Worm (Caenorhabditis elegans) whole organism, L4 larva: ENCODE results near the gene T16A1.2.

ENCODE experiments used
- F44E2.7 ChIP-seq: fragments of 200-800 bp; sonication (Bioruptor generic); IDR thresholded peaks from 2 replicates; pipeline ENCODE4 v2.1.2; 2022; ENCODE audit warnings: missing genetic modification characterization, missing compliant biosample characterization
- F49E8.2 ChIP-seq: sonication (generic microtip); optimal IDR thresholded peaks from 2 replicates; lab custom pipeline; 2016; ENCODE audit warnings: missing compliant biosample characterization, mild to moderate bottlenecking, missing genetic modification characterization, borderline replicate concordance
- Y5F2A.4 ChIP-seq: fragments of 200-800 bp; sonication (Bioruptor generic); optimal IDR thresholded peaks from 2 replicates; lab custom pipeline; 2018; ENCODE audit warnings: mild to moderate bottlenecking, missing genetic modification characterization, missing compliant biosample characterization
- aly-2 ChIP-seq: sonication (generic microtip); optimal IDR thresholded peaks from 2 replicates; lab custom pipeline; 2018; ENCODE audit warnings: missing biosample characterization, missing genetic modification characterization
- attf-4 ChIP-seq: sonication (generic microtip); optimal IDR thresholded peaks from 3 replicates; lab custom pipeline; 2017; ENCODE audit warnings: missing biosample characterization, missing genetic modification characterization
- ceh-28 ChIP-seq: fragments of 150-350 bp; optimal IDR thresholded peaks from 2 replicates; lab custom pipeline; 2014; ENCODE audit warnings: missing biosample characterization, missing genetic modification reagents, missing genetic modification characterization
- ceh-62 ChIP-seq: sonication (generic microtip); optimal IDR thresholded peaks from 2 replicates; lab custom pipeline; 2017; ENCODE audit warnings: missing biosample characterization, missing genetic modification characterization
- ces-1 ChIP-seq: fragments of 150-350 bp; sonication (generic microtip); optimal IDR thresholded peaks from 4 replicates; lab custom pipeline; 2014; ENCODE audit warnings: missing biosample characterization, missing genetic modification reagents, missing genetic modification characterization
- cey-2 ChIP-seq: sonication (generic microtip); optimal IDR thresholded peaks from 3 replicates; lab custom pipeline; 2017; ENCODE audit warnings: missing genetic modification characterization, mild to moderate bottlenecking, missing compliant biosample characterization, antibody characterized with exemption, borderline replicate concordance; ENCODE audit not compliant: insufficient read depth
- ctbp-1 ChIP-seq: fragments of 200-800 bp; sonication (Bioruptor generic); IDR thresholded peaks from 2 replicates; pipeline ENCODE4 v1.3.6; 2022; ENCODE audit warnings: missing genetic modification reagents, missing genetic modification characterization, missing compliant biosample characterization
- daf-12 ChIP-seq: fragments of 150-350 bp; optimal IDR thresholded peaks from 2 replicates; lab custom pipeline; 2014; ENCODE audit warnings: missing biosample characterization, missing genetic modification reagents, missing genetic modification characterization
- daf-19 ChIP-seq: fragments of 200-800 bp; sonication (Bioruptor generic); conservative IDR thresholded peaks from 2 replicates; pipeline ENCODE4 v1.3.6; 2022; ENCODE audit warnings: missing genetic modification characterization, missing compliant biosample characterization
- dmd-6 ChIP-seq: fragments of 200-800 bp; sonication (Bioruptor generic); IDR thresholded peaks from 2 replicates; pipeline ENCODE4 v1.3.6; 2022; ENCODE audit warnings: missing genetic modification reagents, missing genetic modification characterization, missing compliant biosample characterization
- dpl-1 ChIP-seq: fragments of 150-350 bp; optimal IDR thresholded peaks from 2 replicates; lab custom pipeline; 2014; ENCODE audit warnings: missing biosample characterization, missing genetic modification reagents, missing genetic modification characterization
- duxl-1 ChIP-seq: sonication (generic microtip); optimal IDR thresholded peaks from 2 replicates; lab custom pipeline; 2016; ENCODE audit warnings: mild to moderate bottlenecking, missing genetic modification characterization, moderate library complexity, missing compliant biosample characterization; ENCODE audit not compliant: poor library complexity
- egl-27 ChIP-seq: sonication (generic microtip); optimal IDR thresholded peaks from 3 replicates; lab custom pipeline; 2017; ENCODE audit warnings: missing biosample characterization, missing genetic modification reagents, missing genetic modification characterization
- egl-43 ChIP-seq: fragments of 200-800 bp; sonication (Bioruptor generic); IDR thresholded peaks from 2 replicates; pipeline ENCODE4 v1.3.6; 2022; ENCODE audit warnings: missing genetic modification reagents, missing genetic modification characterization, missing compliant biosample characterization
- fkh-10 ChIP-seq: fragments of 150-350 bp; optimal IDR thresholded peaks from 2 replicates; lab custom pipeline; 2014; ENCODE audit warnings: missing biosample characterization, missing genetic modification reagents, missing genetic modification characterization
- fos-1 ChIP-seq: fragments of 150-350 bp; optimal IDR thresholded peaks from 2 replicates; lab custom pipeline; 2014; ENCODE audit warnings: missing biosample characterization, missing genetic modification characterization
- gei-8 ChIP-seq: fragments of 200-800 bp; sonication (Bioruptor generic); optimal IDR thresholded peaks from 2 replicates; lab custom pipeline; 2018; ENCODE audit warnings: mild to moderate bottlenecking, missing genetic modification characterization, missing compliant biosample characterization
- hif-1 ChIP-seq, 2 experiments: sonication (generic microtip); optimal IDR thresholded peaks; 2 replicates each; lab custom pipeline; 2016 to 2017; ENCODE audit warnings: missing compliant biosample characterization in 2 of 2, missing genetic modification characterization in 2 of 2, missing genetic modification reagents in 2 of 2, missing genotype in 2 of 2, mild to moderate bottlenecking in 1 of 2
- hlh-11 ChIP-seq: fragments of 200-800 bp; sonication (Bioruptor generic); optimal IDR thresholded peaks from 2 replicates; lab custom pipeline; 2018; ENCODE audit warnings: mild to moderate bottlenecking, missing genetic modification characterization, missing compliant biosample characterization
- hlh-30 ChIP-seq: sonication (generic microtip); optimal IDR thresholded peaks from 2 replicates; lab custom pipeline; 2017; ENCODE audit warnings: antibody characterized with exemption, mild to moderate bottlenecking, missing genetic modification characterization, missing compliant biosample characterization; ENCODE audit not compliant: insufficient read depth
- hmg-1.1 ChIP-seq: fragments of 200-800 bp; sonication (Bioruptor generic); IDR thresholded peaks from 2 replicates; pipeline ENCODE4 v1.3.6; 2022; ENCODE audit warnings: missing genetic modification reagents, missing genetic modification characterization, missing compliant biosample characterization
- jun-1 ChIP-seq: fragments of 150-350 bp; optimal IDR thresholded peaks from 2 replicates; lab custom pipeline; 2014; ENCODE audit warnings: missing biosample characterization, missing genetic modification reagents, missing genetic modification characterization
- lim-7 ChIP-seq: fragments of 200-800 bp; sonication (Bioruptor generic); IDR thresholded peaks from 2 replicates; pipeline ENCODE4 v1.3.6; 2022; ENCODE audit warnings: missing genetic modification characterization, missing compliant biosample characterization
- lin-13 ChIP-seq: fragments of 150-350 bp; optimal IDR thresholded peaks from 2 replicates; lab custom pipeline; 2014; ENCODE audit warnings: missing biosample characterization, missing genetic modification reagents, missing genetic modification characterization
- lin-38 ChIP-seq: fragments of 200-800 bp; sonication (Bioruptor generic); IDR thresholded peaks from 2 replicates; pipeline ENCODE4 v1.3.6; 2022; ENCODE audit warnings: missing genetic modification reagents, missing genetic modification characterization, missing compliant biosample characterization
- lsy-2 ChIP-seq, 2 experiments: fragments of 150-350 bp in 1 of 2; sonication (generic microtip) in 1 of 2; optimal IDR thresholded peaks; 2 replicates each; lab custom pipeline; 2014 to 2017; ENCODE audit warnings: missing biosample characterization in 2 of 2, missing genetic modification characterization in 2 of 2
- mes-2 ChIP-seq: sonication (generic microtip); optimal IDR thresholded peaks from 2 replicates; lab custom pipeline; 2016; ENCODE audit warnings: missing genotype, mild to moderate bottlenecking, missing genetic modification characterization, missing compliant biosample characterization; ENCODE audit not compliant: poor library complexity, severe bottlenecking
- mxl-3 ChIP-seq: fragments of 200-800 bp; sonication (Bioruptor generic); optimal IDR thresholded peaks from 2 replicates; lab custom pipeline; 2018; ENCODE audit warnings: mild to moderate bottlenecking, missing genetic modification characterization, missing compliant biosample characterization
- nhr-10 ChIP-seq: fragments of 150-350 bp; optimal IDR thresholded peaks from 2 replicates; lab custom pipeline; 2014; ENCODE audit warnings: missing biosample characterization, missing genetic modification characterization
- nhr-11 ChIP-seq: fragments of 150-350 bp; optimal IDR thresholded peaks from 2 replicates; lab custom pipeline; 2014; ENCODE audit warnings: missing biosample characterization, missing genetic modification characterization
- nhr-28 ChIP-seq: fragments of 150-350 bp; optimal IDR thresholded peaks from 2 replicates; lab custom pipeline; 2014; ENCODE audit warnings: missing biosample characterization, missing genetic modification characterization
- nhr-42 ChIP-seq: fragments of 200-800 bp; sonication (Bioruptor generic); IDR thresholded peaks from 2 replicates; pipeline ENCODE4 v1.3.6; 2022; ENCODE audit warnings: missing genetic modification characterization, missing compliant biosample characterization
- nhr-48 ChIP-seq: sonication (generic microtip); optimal IDR thresholded peaks from 2 replicates; lab custom pipeline; 2016; ENCODE audit warnings: mild to moderate bottlenecking, missing genetic modification characterization, missing compliant biosample characterization
- nhr-6 ChIP-seq: fragments of 150-350 bp; optimal IDR thresholded peaks from 2 replicates; lab custom pipeline; 2014; ENCODE audit warnings: missing biosample characterization, missing genetic modification characterization
- php-3 ChIP-seq: fragments of 200-800 bp; sonication (Bioruptor generic); IDR thresholded peaks from 2 replicates; pipeline ENCODE4 v1.3.6; 2022; ENCODE audit warnings: missing genetic modification reagents, missing genetic modification characterization, missing compliant biosample characterization
- sdz-12 ChIP-seq: fragments of 200-800 bp; sonication (Bioruptor generic); optimal IDR thresholded peaks from 2 replicates; lab custom pipeline; 2018; ENCODE audit warnings: mild to moderate bottlenecking, missing genetic modification characterization, missing compliant biosample characterization
- set-16 ChIP-seq: fragments of 200-800 bp; sonication (Bioruptor generic); IDR thresholded peaks from 2 replicates; pipeline ENCODE4 v1.3.6; 2022; ENCODE audit warnings: missing genetic modification reagents, missing genetic modification characterization, missing compliant biosample characterization
- snpc-4 ChIP-seq: fragments of 150-350 bp; optimal IDR thresholded peaks from 2 replicates; lab custom pipeline; 2014; ENCODE audit warnings: missing biosample characterization, missing genetic modification characterization
- spr-1 ChIP-seq: sonication (generic microtip); optimal IDR thresholded peaks from 2 replicates; lab custom pipeline; 2016; ENCODE audit warnings: mild to moderate bottlenecking, missing genetic modification characterization, missing compliant biosample characterization
- zip-2 ChIP-seq: fragments of 150-350 bp; optimal IDR thresholded peaks from 2 replicates; lab custom pipeline; 2014; ENCODE audit warnings: missing biosample characterization, missing genetic modification characterization
- ztf-7 ChIP-seq: fragments of 150-350 bp; optimal IDR thresholded peaks from 2 replicates; lab custom pipeline; 2014; ENCODE audit warnings: missing biosample characterization, missing genetic modification characterization

The T16A1.2 gene

ce11 chrII:2094924-2095650 lies at the start of gene T16A1.2:
Gene T16A1.2 (plus strand): TSS chrII:2095600.
- TF ChIP-seq duxl-1 (tag; lab: Kevin White, UChicago) (no peak), daf-12 (tag; lab: Kevin White, UChicago) (no peak), egl-27 (tag; lab: Kevin White, UChicago) (no peak), attf-4 (no peak), daf-19 (GFP tag; lab: Robert Waterston, UW) (no peak), hmg-1.1 (GFP tag; lab: Robert Waterston, UW) (no peak), gei-8 (GFP tag; lab: Kevin White, UChicago) (no peak), ceh-28 (tag; lab: Kevin White, UChicago) (no peak), cey-2 (tag; lab: Kevin White, UChicago) (no peak), egl-43 (GFP tag; lab: Robert Waterston, UW) (no peak), ctbp-1 (no peak), nhr-6 (tag; lab: Kevin White, UChicago) (no peak), php-3 (no peak)

- TF ChIP-seq set-16, result peak; percentile 51; the same call in 1 of the 2 replicates
- TF ChIP-seq, all 104 proteins: peak for 1; not testable (repeated sequence) for 103
Observed at ce11 chrII:2046556-2046955, 48.8 kb upstream of the T16A1.2 start, which contains the start of gene math-1. Gene math-1 (minus strand): TSS chrII:2046656.

ce11 chrII:2051372-2051771 lies 44.0 kb upstream of the T16A1.2 start, which contains the start of gene fbxb-35:
Gene fbxb-35 (plus strand): TSS chrII:2051672.
- TF ChIP-seq gei-8 (GFP tag; lab: Kevin White, UChicago) (no peak), aly-2 (no peak), set-16 (no peak), ceh-62 (tag; lab: Kevin White, UChicago) (no peak), ces-1 (GFP tag; lab: Kevin White, UChicago) (no peak), snpc-4 (tag; lab: Kevin White, UChicago) (no peak), fos-1 (tag; lab: Kevin White, UChicago) (no peak), Y5F2A.4 (GFP tag; lab: Kevin White, UChicago) (no peak), lim-7 (GFP tag; lab: Robert Waterston, UW) (no peak), mxl-3 (GFP tag; lab: Kevin White, UChicago) (no peak), nhr-42 (GFP tag; lab: Robert Waterston, UW) (no peak), egl-43 (GFP tag; lab: Robert Waterston, UW) (no peak), jun-1 (tag; lab: Kevin White, UChicago) (no peak), nhr-10 (tag; lab: Kevin White, UChicago) (no peak), sdz-12 (GFP tag; lab: Kevin White, UChicago) (no peak), spr-1 (tag; lab: Kevin White, UChicago) (no peak)
- TF ChIP-seq, all 104 proteins: peak for 0

ce11 chrII:2058985-2059384 lies 36.4 kb upstream of the T16A1.2 start, which contains the start of gene F07E5.5:
Gene F07E5.5 (minus strand): TSS chrII:2059070.
- no peak for TF ChIP-seq zip-2 (tag; lab: Kevin White, UChicago)
- peak; percentile 13 for TF ChIP-seq fkh-10
- TF ChIP-seq F44E2.7 (GFP tag; lab: Robert Waterston, UW), result no peak
- TF ChIP-seq mes-2 (tag; lab: Kevin White, UChicago), result peak; percentile 81
- no peak for TF ChIP-seq F49E8.2
- peak; percentile 24; the same call in 1 of the 2 replicates for TF ChIP-seq dmd-6 (GFP tag; lab: Robert Waterston, UW)
- TF ChIP-seq nhr-48 (tag; lab: Kevin White, UChicago), result no peak
- TF ChIP-seq lin-38 (GFP tag; lab: Robert Waterston, UW), result peak; percentile 69
- peak; percentile 69 for TF ChIP-seq nhr-11 (tag; lab: Kevin White, UChicago)
- no peak for TF ChIP-seq ztf-7 (tag; lab: Kevin White, UChicago)
- TF ChIP-seq nhr-28 (tag; lab: Kevin White, UChicago), result peak; percentile 48
- no peak for TF ChIP-seq nhr-6 (tag; lab: Kevin White, UChicago)
- peak; percentile 27; the same call in 1 of the 2 replicates for TF ChIP-seq hmg-1.1 (GFP tag; lab: Robert Waterston, UW)
- no peak for TF ChIP-seq hif-1 (tag; optimal IDR thresholded peaks at IDR 0.05; lab: Kevin White, UChicago)
- peak; percentile 45 for TF ChIP-seq lin-13 (GFP tag; lab: Kevin White, UChicago)
- no peak for TF ChIP-seq ces-1 (GFP tag; lab: Kevin White, UChicago)
- TF ChIP-seq hlh-11 (tag; lab: Kevin White, UChicago), result no peak
- TF ChIP-seq hlh-30 (tag; lab: Kevin White, UChicago), result no peak
- peak; percentile 64 for TF ChIP-seq dpl-1 (GFP tag; lab: Kevin White, UChicago)
- peak; percentile 74 to 97 for TF ChIP-seq lsy-2 (tag; optimal IDR thresholded peaks at IDR 0.05; lab: Kevin White, UChicago)
